Worm (Caenorhabditis elegans) whole organism, L1 larva: ENCODE results near the gene M04C3.1.

ENCODE experiments used
- efl-1 ChIP-seq, 4 experiments: fragments of 150-350 bp; optimal IDR thresholded peaks in 3 of 4; peaks in 1 of 4; 1 replicate in 1 of 4; 2 replicates in 3 of 4; lab custom pipeline; 2014; ENCODE audit warnings: missing biosample characterization in 2 of 4, missing genetic modification characterization in 2 of 4, missing genetic modification reagents in 2 of 4
- egl-27 ChIP-seq, 2 experiments: fragments of 150-350 bp in 1 of 2; sonication (generic microtip); optimal IDR thresholded peaks; 3 replicates each; lab custom pipeline; 2017 to 2018; ENCODE audit warnings: missing biosample characterization in 2 of 2, missing genetic modification characterization in 2 of 2, missing genetic modification reagents in 2 of 2
- nhr-71 ChIP-seq: sonication (generic microtip); optimal IDR thresholded peaks from 2 replicates; lab custom pipeline; 2016; ENCODE audit warnings: mild to moderate bottlenecking, missing genetic modification characterization, moderate library complexity, missing compliant biosample characterization
- snpc-4 ChIP-seq: fragments of 150-350 bp; optimal IDR thresholded peaks from 2 replicates; lab custom pipeline; 2014; ENCODE audit warnings: missing biosample characterization, missing genetic modification characterization
- sptf-1 ChIP-seq: fragments of 150-350 bp; optimal IDR thresholded peaks from 2 replicates; lab custom pipeline; 2014; ENCODE audit warnings: missing biosample characterization, missing genetic modification characterization
- unc-62 ChIP-seq: fragments of 150-350 bp; optimal IDR thresholded peaks from 2 replicates; lab custom pipeline; 2014; ENCODE audit warnings: missing biosample characterization, missing genetic modification reagents, missing genetic modification characterization
- zag-1 ChIP-seq: fragments of 150-350 bp; optimal IDR thresholded peaks from 2 replicates; lab custom pipeline; 2014; ENCODE audit warnings: missing biosample characterization, missing genetic modification characterization

DNA sequence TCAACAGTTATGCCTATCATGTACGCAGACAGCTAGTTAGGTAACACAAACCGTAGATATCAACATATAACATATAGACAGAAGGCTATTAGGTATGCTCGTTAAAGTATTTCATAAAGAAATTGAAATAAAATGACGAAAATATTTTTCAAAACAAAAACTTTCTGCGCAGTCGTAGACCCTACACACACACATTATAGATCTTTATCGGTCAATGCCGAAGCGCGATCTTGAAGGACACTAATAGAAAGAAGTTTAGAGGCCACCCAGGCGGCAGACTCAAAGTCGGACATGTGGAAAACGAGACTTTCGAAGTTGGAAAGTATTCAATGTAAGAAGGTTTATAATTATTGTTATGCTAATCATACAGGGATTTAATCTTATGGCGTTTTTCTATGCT, 16.5 kb downstream of the M04C3.1 start:
- TF ChIP-seq egl-27 (tag; optimal IDR thresholded peaks at IDR 0.05; lab: Kevin White, UChicago), result no peak
- TF ChIP-seq efl-1 (optimal IDR thresholded peaks at IDR 0.05; lab: Kevin White, UChicago), result no peak
- TF ChIP-seq efl-1 (GFP tag; optimal IDR thresholded peaks at IDR 0.05 in 1 of 2; lab: Kevin White, UChicago), result no peak
- no peak for TF ChIP-seq unc-62 (GFP tag; lab: Kevin White, UChicago)
- no peak for TF ChIP-seq snpc-4 (tag; lab: Kevin White, UChicago)
- peak; percentile 54 for TF ChIP-seq nhr-71 (tag; lab: Kevin White, UChicago)
- TF ChIP-seq zag-1 (tag; lab: Kevin White, UChicago), result no peak
- TF ChIP-seq sptf-1 (tag; lab: Kevin White, UChicago), result no peak
